Worm (Caenorhabditis elegans): ENCODE results near the gene prx-6.

prx-6 gene

DNA sequence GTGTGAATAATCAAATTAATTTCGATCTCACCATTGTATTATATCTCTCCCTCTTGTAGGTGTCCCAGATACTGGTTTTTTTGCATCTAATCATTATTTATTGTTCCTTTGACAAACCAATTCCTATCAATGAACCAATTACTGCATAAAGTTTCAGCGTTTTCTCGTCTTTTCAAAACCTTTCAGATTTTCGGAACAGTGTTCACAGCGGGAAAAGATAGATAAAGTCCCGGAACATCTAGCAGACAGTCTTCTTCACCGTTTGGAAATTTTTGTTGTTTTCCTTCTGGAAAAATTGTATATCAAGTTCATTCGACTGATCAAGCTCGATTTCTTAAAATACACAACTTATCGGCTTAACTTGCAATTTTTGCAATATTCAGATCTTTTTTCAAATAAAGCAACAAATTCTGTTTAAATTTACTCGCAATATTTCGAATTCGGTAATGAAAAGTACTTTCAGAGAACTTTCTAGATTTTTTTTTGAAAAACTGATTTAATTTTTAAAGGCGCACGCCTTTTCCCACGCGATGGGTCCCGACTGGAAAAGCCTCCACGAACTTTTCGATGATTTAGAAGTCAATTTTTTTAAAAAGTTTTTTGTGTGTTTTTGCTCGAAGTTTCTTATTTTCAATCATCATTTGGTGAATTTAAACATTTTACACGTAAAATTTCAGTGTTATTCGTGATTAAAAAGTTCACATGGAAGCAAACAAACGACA lies 35.6 kb upstream of the prx-6 start, which contains the start of gene pgl-3:
TSS of gene pgl-3 (plus strand) at position 672 of the 722 bp plus-strand sequence.
- TF ChIP-seq lsy-2 (tag; optimal IDR thresholded peaks at IDR 0.05) (no peak), unc-39 (tag; optimal IDR thresholded peaks at IDR 0.05) (no peak)

- no peak for TF ChIP-seq alr-1 (tag; optimal IDR thresholded peaks at IDR 0.05)
- no peak for TF ChIP-seq egl-27 (tag; optimal IDR thresholded peaks at IDR 0.05)
- TF ChIP-seq ama-1 (optimal IDR thresholded peaks at IDR 0.05), result no peak
- TF ChIP-seq Y55F3AM.14 (GFP tag; optimal IDR thresholded peaks at IDR 0.05), result peak; percentile 0
- no peak for TF ChIP-seq lin-13 (GFP tag; optimal IDR thresholded peaks at IDR 0.05)
- no peak for TF ChIP-seq ztf-11 (tag; optimal IDR thresholded peaks at IDR 0.05)
Measured at ce11 chrV:4754684-4755211, 34.9 kb upstream of the prx-6 start.

DNA sequence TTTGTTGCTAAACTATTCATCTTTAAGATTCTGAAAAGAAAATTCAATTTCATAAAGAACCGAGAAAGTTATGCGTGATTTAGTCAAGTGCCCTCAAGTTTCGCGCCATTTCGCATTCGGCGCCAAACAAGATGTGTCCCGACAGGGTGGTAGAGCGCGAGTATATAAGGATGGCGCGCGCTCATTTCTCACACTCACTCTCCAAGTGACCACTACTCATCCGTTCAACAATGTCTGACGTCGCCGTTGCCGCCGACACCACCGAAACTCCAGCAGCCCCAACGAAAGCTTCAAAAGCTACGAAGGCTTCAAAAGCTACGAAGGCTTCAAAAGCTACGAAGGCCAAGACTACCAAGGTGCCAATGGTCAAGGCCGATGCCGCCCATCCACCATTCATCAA lies 34.2 kb upstream of the prx-6 start, which contains the start of gene hil-4:
TSS of gene hil-4 (plus strand) at position 191 of the 400 bp plus-strand sequence.
- TF ChIP-seq mab-5 (tag; optimal IDR thresholded peaks at IDR 0.05), result no peak
- TF ChIP-seq nhr-11 (tag; optimal IDR thresholded peaks at IDR 0.05), result no peak
- TF ChIP-seq crh-2 (tag; optimal IDR thresholded peaks at IDR 0.05), result no peak
- no peak for TF ChIP-seq lin-39 (tag; optimal IDR thresholded peaks at IDR 0.05)
- no peak for TF ChIP-seq nhr-12 (tag; optimal IDR thresholded peaks at IDR 0.05)
- no peak for TF ChIP-seq ceh-82 (tag; optimal IDR thresholded peaks at IDR 0.05)
- TF ChIP-seq unc-62 (GFP tag; optimal IDR thresholded peaks at IDR 0.05), result no peak
- no peak for TF ChIP-seq nhr-6 (tag; optimal IDR thresholded peaks at IDR 0.05)
- no peak for TF ChIP-seq lin-11 (tag; optimal IDR thresholded peaks at IDR 0.05)
- no peak for TF ChIP-seq nhr-10 (tag; optimal IDR thresholded peaks at IDR 0.05)
- no peak for TF ChIP-seq ceh-16 (tag; optimal IDR thresholded peaks at IDR 0.05)
- no peak for TF ChIP-seq C34F6.9 (tag; optimal IDR thresholded peaks at IDR 0.05)
- TF ChIP-seq sma-3 (GFP tag; optimal IDR thresholded peaks at IDR 0.05), result no peak
- TF ChIP-seq blmp-1 (tag; optimal IDR thresholded peaks at IDR 0.05; ENCODE audit: insufficient read depth), result no peak
- TF ChIP-seq elt-1 (tag; optimal IDR thresholded peaks at IDR 0.05), result no peak
- TF ChIP-seq egl-27 (tag; optimal IDR thresholded peaks at IDR 0.05), result no peak
- TF ChIP-seq nhr-23 (tag; optimal IDR thresholded peaks at IDR 0.05), result no peak
- TF ChIP-seq fos-1 (tag; optimal IDR thresholded peaks at IDR 0.05), result no peak
- no peak for TF ChIP-seq aly-2 (tag; optimal IDR thresholded peaks at IDR 0.05)
- no peak for TF ChIP-seq unc-39 (tag; optimal IDR thresholded peaks at IDR 0.05)

DNA sequence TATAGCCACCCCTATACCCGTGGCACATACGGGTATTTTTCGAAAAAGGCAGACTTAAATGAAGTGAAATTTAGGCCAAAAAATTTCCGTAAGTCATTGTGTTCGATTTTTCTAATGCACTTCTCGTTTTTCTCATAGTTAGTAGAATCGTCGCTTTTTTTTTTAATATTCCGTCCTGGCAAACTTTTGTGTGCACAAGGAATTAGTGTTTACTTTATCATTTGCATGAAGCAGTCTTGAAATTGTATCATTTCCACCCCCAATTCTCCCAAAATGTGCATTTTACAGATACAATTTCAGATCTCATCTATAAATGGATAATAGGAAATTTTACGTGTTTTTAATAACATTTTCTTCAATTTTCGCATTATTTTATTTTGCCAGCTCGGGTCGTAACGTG lies 30.4 kb upstream of the prx-6 start, which contains the start of gene C18G1.6:
TSS of gene C18G1.6 (plus strand) at position 301 of the 400 bp plus-strand sequence.
- no peak for TF ChIP-seq sma-9 (GFP tag; optimal IDR thresholded peaks at IDR 0.05)
- TF ChIP-seq sma-9 (tag; optimal IDR thresholded peaks at IDR 0.05), result no peak
- no peak for TF ChIP-seq snpc-4 (tag; optimal IDR thresholded peaks at IDR 0.05)
- no peak for TF ChIP-seq nhr-237 (tag; optimal IDR thresholded peaks at IDR 0.05)
- no peak for TF ChIP-seq nhr-21 (tag; optimal IDR thresholded peaks at IDR 0.05)
- TF ChIP-seq sem-4 (tag; optimal IDR thresholded peaks at IDR 0.05), result no peak
- no peak for TF ChIP-seq mbf-1 (tag; optimal IDR thresholded peaks at IDR 0.05)
- TF ChIP-seq alr-1 (tag; optimal IDR thresholded peaks at IDR 0.05), result no peak

ce11 chrV:4745269-4745668 lies 25.4 kb upstream of the prx-6 start, which contains the start of gene C18G1.7:
TSS of gene C18G1.7 (plus strand) at chrV:4745569.
- TF ChIP-seq nhr-6 (tag; optimal IDR thresholded peaks at IDR 0.05) (no peak), mab-5 (tag; optimal IDR thresholded peaks at IDR 0.05) (no peak), ceh-16 (tag; optimal IDR thresholded peaks at IDR 0.05) (no peak), egl-27 (tag; optimal IDR thresholded peaks at IDR 0.05) (no peak), nhr-21 (tag; optimal IDR thresholded peaks at IDR 0.05) (no peak)

DNA sequence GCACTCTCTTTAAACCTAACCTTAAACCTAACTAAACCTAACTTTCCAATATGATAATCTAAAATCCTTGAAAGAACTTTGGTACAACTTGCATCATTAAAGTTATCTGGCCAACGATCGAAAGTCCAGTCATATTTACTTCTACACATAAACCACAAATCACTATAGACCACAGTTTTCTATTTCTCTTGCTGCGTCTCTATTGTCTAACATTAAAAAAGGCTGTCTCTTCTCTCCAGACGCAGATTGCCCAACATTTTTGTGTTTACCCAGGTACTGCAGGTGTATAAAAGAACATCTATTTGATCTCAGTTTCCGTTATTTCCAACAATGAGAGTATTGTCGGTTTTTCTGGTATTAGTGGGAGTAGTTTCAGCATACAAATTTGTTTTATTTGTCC lies 22.3 kb upstream of the prx-6 start, which contains the start of gene ugt-61:
TSS of gene ugt-61 (plus strand) at position 233 of the 400 bp plus-strand sequence.
- no peak for TF ChIP-seq R02D3.7 (tag; optimal IDR thresholded peaks at IDR 0.05)
- no peak for TF ChIP-seq ztf-1 (GFP tag; conservative IDR thresholded peaks at IDR 0.05)
- no peak for TF ChIP-seq nhr-6 (tag; optimal IDR thresholded peaks at IDR 0.05)
- peak; percentile 45 for TF ChIP-seq sma-9 (GFP tag; optimal IDR thresholded peaks at IDR 0.05)
- TF ChIP-seq sma-9 (tag; optimal IDR thresholded peaks at IDR 0.05), result no peak
- TF ChIP-seq unc-62 (GFP tag; optimal IDR thresholded peaks at IDR 0.05), result no peak
- no peak for TF ChIP-seq F13H6.1 (tag; optimal IDR thresholded peaks at IDR 0.05)
- no peak for TF ChIP-seq C34F6.9 (tag; optimal IDR thresholded peaks at IDR 0.05)
- no peak for TF ChIP-seq ceh-82 (tag; optimal IDR thresholded peaks at IDR 0.05)
- no peak for TF ChIP-seq Y55F3AM.14 (GFP tag; optimal IDR thresholded peaks at IDR 0.05)
- peak; percentile 65 for TF ChIP-seq nhr-129 (tag; optimal IDR thresholded peaks at IDR 0.05)
- no peak for TF ChIP-seq aly-2 (tag; optimal IDR thresholded peaks at IDR 0.05)
- TF ChIP-seq gmeb-1 (tag; optimal IDR thresholded peaks at IDR 0.05), result peak; percentile 7
- peak; percentile 47 for TF ChIP-seq fos-1 (tag; optimal IDR thresholded peaks at IDR 0.05)
- TF ChIP-seq elt-1 (tag; optimal IDR thresholded peaks at IDR 0.05), result no peak
- TF ChIP-seq nhr-21 (tag; optimal IDR thresholded peaks at IDR 0.05), result no peak
- TF ChIP-seq ztf-4 (tag; optimal IDR thresholded peaks at IDR 0.05), result no peak
- no peak for TF ChIP-seq nhr-25 (tag; optimal IDR thresholded peaks at IDR 0.05)
